Comparison of ENCODE assay signal across 6 worm cellular contexts in genomic region chrX:5813030-5813429, ce11.
A peak's percentile ranks its signal among the peaks of the same experiment; 100 is the strongest.
TF ChIP-seq lines count a peak whose summit lies in the region.

No protein-coding gene starts in this region.

TF ChIP-seq in whole organism, L1 larva, 84 proteins besides CTCF, POLR2A, EP300 and RAD21:
- TF ChIP-seq elt-2 (tag; optimal IDR thresholded peaks at IDR 0.05; lab: Kevin White, UChicago), result peak; percentile 83
- no peak for TF ChIP-seq F16B12.6 (tag; optimal IDR thresholded peaks at IDR 0.05; lab: Kevin White, UChicago)

TF ChIP-seq in whole organism, L2 larva, 48 proteins besides CTCF, POLR2A, EP300 and RAD21:
- TF ChIP-seq crh-2 (tag; optimal IDR thresholded peaks at IDR 0.05; lab: Kevin White, UChicago), result peak; percentile 23
- peak; percentile 2 for TF ChIP-seq gmeb-1 (tag; optimal IDR thresholded peaks at IDR 0.05; lab: Kevin White, UChicago)
- TF ChIP-seq fos-1 (tag; optimal IDR thresholded peaks at IDR 0.05; lab: Kevin White, UChicago), result peak; percentile 54
- peak; percentile 37 for TF ChIP-seq F13H6.1 (tag; optimal IDR thresholded peaks at IDR 0.05; lab: Kevin White, UChicago)
- TF ChIP-seq ztf-11 (tag; optimal IDR thresholded peaks at IDR 0.05; lab: Kevin White, UChicago), result no peak

TF ChIP-seq in whole organism, L3 larva, 47 proteins besides CTCF, POLR2A, EP300 and RAD21:
- TF ChIP-seq elt-3 (tag; optimal IDR thresholded peaks at IDR 0.05; lab: Kevin White, UChicago) (no peak), mml-1 (tag; optimal IDR thresholded peaks at IDR 0.05; lab: Kevin White, UChicago) (no peak), jun-1 (tag; optimal IDR thresholded peaks at IDR 0.05; lab: Kevin White, UChicago) (peak; percentile 24), pqm-1 (tag; optimal IDR thresholded peaks at IDR 0.05; lab: Kevin White, UChicago) (peak; percentile 76), lin-15B (tag; optimal IDR thresholded peaks at IDR 0.05; lab: Kevin White, UChicago) (no peak), ztf-11 (tag; optimal IDR thresholded peaks at IDR 0.05; lab: Kevin White, UChicago) (no peak), nhr-11 (tag; optimal IDR thresholded peaks at IDR 0.05; lab: Kevin White, UChicago) (no peak), elt-2 (tag; optimal IDR thresholded peaks at IDR 0.05; lab: Kevin White, UChicago) (peak; percentile 98)

TF ChIP-seq in whole organism, L4 larva, 104 proteins besides CTCF, POLR2A, EP300 and RAD21 (continues in another document):
- TF ChIP-seq mes-2 (tag; optimal IDR thresholded peaks at IDR 0.05; lab: Kevin White, UChicago; ENCODE audit: poor library complexity, severe bottlenecking) (peak; percentile 10), daf-16 (GFP tag; optimal IDR thresholded peaks at IDR 0.05; lab: Kevin White, UChicago) (no peak), daf-16 (tag; optimal IDR thresholded peaks at IDR 0.05; lab: Kevin White, UChicago) (peak; percentile 83), dmd-6 (GFP tag; IDR thresholded peaks at IDR 0.05; lab: Robert Waterston, UW) (peak; percentile 84), F49E8.2 (tag; optimal IDR thresholded peaks at IDR 0.05; lab: Kevin White, UChicago; ENCODE audit: borderline replicate concordance) (no peak), nhr-6 (tag; optimal IDR thresholded peaks at IDR 0.05; lab: Kevin White, UChicago) (peak; percentile 16), nhr-76 (tag; optimal IDR thresholded peaks at IDR 0.05; lab: Kevin White, UChicago) (no peak), lsy-2 (tag; optimal IDR thresholded peaks at IDR 0.05; lab: Kevin White, UChicago) (no peak), lim-7 (GFP tag; IDR thresholded peaks at IDR 0.05; lab: Robert Waterston, UW) (no peak), nhr-10 (tag; optimal IDR thresholded peaks at IDR 0.05; lab: Kevin White, UChicago) (no peak), hmg-1.1 (GFP tag; IDR thresholded peaks at IDR 0.05; lab: Robert Waterston, UW) (no peak), gei-8 (GFP tag; optimal IDR thresholded peaks at IDR 0.05; lab: Kevin White, UChicago) (no peak), aha-1 (tag; lab: Kevin White, UChicago) (no peak), lin-38 (GFP tag; IDR thresholded peaks at IDR 0.05; lab: Robert Waterston, UW) (no peak), madf-5 (GFP tag; IDR thresholded peaks at IDR 0.05; lab: Robert Waterston, UW) (no peak), ama-1 (optimal IDR thresholded peaks at IDR 0.05; lab: Kevin White, UChicago) (no peak), set-16 (GFP tag; IDR thresholded peaks at IDR 0.05; lab: Robert Waterston, UW) (no peak), lin-1 (GFP tag; IDR thresholded peaks at IDR 0.05; lab: Robert Waterston, UW) (no peak), pqm-1 (tag; optimal IDR thresholded peaks at IDR 0.05; lab: Kevin White, UChicago) (peak; percentile 92), cey-2 (tag; optimal IDR thresholded peaks at IDR 0.05; lab: Kevin White, UChicago; ENCODE audit: borderline replicate concordance, insufficient read depth) (no peak), lir-3 (tag; optimal IDR thresholded peaks at IDR 0.05; lab: Kevin White, UChicago) (no peak), php-3 (GFP tag; IDR thresholded peaks at IDR 0.05; lab: Robert Waterston, UW) (peak; percentile 79), F44E2.7 (GFP tag; IDR thresholded peaks at IDR 0.05; lab: Robert Waterston, UW) (no peak), dpl-1 (GFP tag; optimal IDR thresholded peaks at IDR 0.05; lab: Kevin White, UChicago) (no peak), nhr-102 (tag; optimal IDR thresholded peaks at IDR 0.05; lab: Kevin White, UChicago) (no peak), tra-1 (GFP tag; IDR thresholded peaks at IDR 0.05; lab: Robert Waterston, UW) (peak; percentile 72), spr-3 (GFP tag; optimal IDR thresholded peaks at IDR 0.05; lab: Kevin White, UChicago) (no peak)

TF ChIP-seq in whole organism, late embryonic, 69 proteins besides CTCF, POLR2A, EP300 and RAD21:
- TF ChIP-seq pax-1 (tag; optimal IDR thresholded peaks at IDR 0.05; lab: Kevin White, UChicago) (no peak), elt-2 (tag; optimal IDR thresholded peaks at IDR 0.05; lab: Kevin White, UChicago) (peak; percentile 25)

TF ChIP-seq in whole organism, young adult, 124 proteins besides CTCF, POLR2A, EP300 and RAD21:
- TF ChIP-seq ets-4 (GFP tag; optimal IDR thresholded peaks at IDR 0.05; lab: Kevin White, UChicago) (peak; percentile 86), pha-4 (tag; optimal IDR thresholded peaks at IDR 0.05; lab: Kevin White, UChicago) (peak; percentile 40), F37B4.10 (GFP tag; IDR thresholded peaks at IDR 0.05; lab: Robert Waterston, UW) (no peak), unc-62 (GFP tag; optimal IDR thresholded peaks at IDR 0.05; lab: Kevin White, UChicago) (peak; percentile 59), hmg-20 (GFP tag; IDR thresholded peaks at IDR 0.05; lab: Robert Waterston, UW) (no peak), F33H1.4 (GFP tag; IDR thresholded peaks at IDR 0.05; lab: Robert Waterston, UW) (no peak), dox-1 (GFP tag; IDR thresholded peaks at IDR 0.05; lab: Robert Waterston, UW) (peak; percentile 53), ekl-4 (GFP tag; IDR thresholded peaks at IDR 0.05; lab: Robert Waterston, UW) (no peak), hlh-26 (GFP tag; conservative IDR thresholded peaks at IDR 0.05; lab: Robert Waterston, UW) (no peak), B0336.3 (GFP tag; IDR thresholded peaks at IDR 0.05; lab: Robert Waterston, UW) (peak; percentile 24; the same call in 1 of the 2 replicates), let-526 (GFP tag; IDR thresholded peaks at IDR 0.05; lab: Robert Waterston, UW) (no peak), nhr-80 (tag; optimal IDR thresholded peaks at IDR 0.05; lab: Kevin White, UChicago) (peak; percentile 97), cebp-1 (GFP tag; IDR thresholded peaks at IDR 0.05; lab: Robert Waterston, UW) (no peak), cebp-1 (tag; optimal IDR thresholded peaks at IDR 0.05; lab: Kevin White, UChicago) (peak; percentile 50), hlh-12 (tag; optimal IDR thresholded peaks at IDR 0.05; lab: Kevin White, UChicago) (no peak), hmg-1.2 (GFP tag; IDR thresholded peaks at IDR 0.05; lab: Robert Waterston, UW) (peak; percentile 13; the same call in 1 of the 2 replicates), atf-7 (tag; optimal IDR thresholded peaks at IDR 0.05; lab: Kevin White, UChicago) (peak; percentile 10)
